Fruit fly (Drosophila melanogaster) whole organism: ENCODE data around the gene CG13306.

Source experiments
- CG8478 ChIP-seq: fragments of >200 bp; optimal IDR thresholded peaks from 2 replicates; lab custom pipeline; 2018; ENCODE audit warnings: inconsistent platforms
- Dll ChIP-seq: fragments of >200 bp; optimal IDR thresholded peaks from 2 replicates; lab custom pipeline; 2017
- EcR ChIP-seq, 2 experiments: fragments of >200 bp; optimal IDR thresholded peaks; 2 replicates each; lab custom pipeline; 2017; ENCODE audit warnings: missing biosample characterization in 2 of 2, missing genetic modification characterization in 2 of 2, missing genetic modification reagents in 2 of 2
- pan ChIP-seq: fragments of >200 bp; optimal IDR thresholded peaks from 2 replicates; lab custom pipeline; 2017
- psq ChIP-seq: fragments of >200 bp; optimal IDR thresholded peaks from 2 replicates; lab custom pipeline; 2017
- usp ChIP-seq: fragments of >200 bp; optimal IDR thresholded peaks from 2 replicates; lab custom pipeline; 2017; ENCODE audit warnings: missing biosample characterization, missing genetic modification characterization, mixed read lengths

CG13306 gene

DNA sequence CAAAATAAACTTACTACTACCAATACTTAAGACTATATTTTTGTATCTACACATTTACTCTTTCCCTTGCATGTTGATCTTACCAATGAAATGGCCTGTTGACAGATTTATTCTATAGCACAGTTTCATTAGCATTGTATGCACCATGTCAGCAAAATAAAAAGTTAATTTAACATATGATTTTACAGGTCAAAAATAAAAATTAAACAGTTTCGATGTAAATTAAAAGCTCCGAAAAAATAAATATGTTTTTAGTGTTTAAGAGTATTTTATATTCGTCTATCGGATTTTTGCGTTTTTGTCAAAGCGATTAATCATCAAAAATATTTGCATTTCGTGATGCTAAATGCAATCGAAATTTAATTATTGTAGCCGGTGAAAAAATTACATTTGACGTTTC lies 1.2 kb downstream of the CG13306 start:
- TF ChIP-seq Dll (lab: Kevin White, UChicago) = no peak
- TF ChIP-seq usp (GFP tag; lab: Kevin White, UChicago) = no peak
- no peak for TF ChIP-seq EcR (GFP tag; optimal IDR thresholded peaks at IDR 0.05; lab: Kevin White, UChicago)
- no peak for TF ChIP-seq psq (lab: Kevin White, UChicago)
- TF ChIP-seq pan (lab: Kevin White, UChicago) = no peak
- no peak for TF ChIP-seq CG8478

DNA sequence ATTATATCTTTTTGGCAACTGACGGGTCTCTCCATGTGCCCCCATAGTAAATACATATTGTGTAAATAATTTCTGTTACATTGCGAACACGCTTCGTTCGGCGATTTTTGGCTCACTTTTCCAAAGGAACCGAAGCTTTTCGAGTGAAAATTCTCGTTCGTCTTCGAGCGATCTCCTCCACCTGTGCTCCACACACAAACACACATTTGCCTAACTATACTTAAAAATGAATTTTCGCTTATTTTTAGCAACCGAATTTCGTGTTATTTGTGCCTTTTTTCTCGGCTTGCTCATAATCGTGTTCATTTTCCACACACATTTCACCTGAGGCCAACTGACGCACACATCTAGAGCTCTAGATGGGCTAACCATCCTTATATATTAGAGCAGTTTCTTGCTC lies 3.0 kb downstream of the CG13306 start:
- no peak for TF ChIP-seq Dll (lab: Kevin White, UChicago)

DNA sequence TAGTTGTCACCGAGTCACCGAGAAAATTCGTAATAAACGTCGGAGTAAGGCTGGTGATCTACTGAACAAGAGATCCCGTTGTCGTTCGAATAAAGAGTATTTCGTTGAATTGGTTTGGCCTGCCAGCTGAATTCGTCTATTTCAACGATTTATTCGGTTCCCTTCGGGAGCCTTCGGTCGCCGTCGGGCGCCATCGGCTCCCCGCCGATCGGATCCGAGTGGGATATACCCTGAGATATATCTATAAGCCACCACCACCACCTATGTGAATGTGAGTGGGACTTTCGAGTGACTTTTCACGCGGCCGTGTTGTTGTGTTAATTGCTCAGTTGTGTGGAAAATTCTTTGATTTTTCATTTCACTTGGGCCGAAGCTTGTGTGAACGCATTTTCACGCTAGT lies 4.3 kb downstream of the CG13306 start, which contains the start of gene Prm:
Gene Prm (minus strand): TSS at position 101 of the 400 bp plus-strand sequence.
- no peak for TF ChIP-seq EcR (GFP tag; optimal IDR thresholded peaks at IDR 0.05; lab: Kevin White, UChicago)
- no peak for TF ChIP-seq CG8478
- no peak for TF ChIP-seq Dll (lab: Kevin White, UChicago)
- no peak for TF ChIP-seq pan (lab: Kevin White, UChicago)
- no peak for TF ChIP-seq psq (lab: Kevin White, UChicago)
- no peak for TF ChIP-seq usp (GFP tag; lab: Kevin White, UChicago)

DNA sequence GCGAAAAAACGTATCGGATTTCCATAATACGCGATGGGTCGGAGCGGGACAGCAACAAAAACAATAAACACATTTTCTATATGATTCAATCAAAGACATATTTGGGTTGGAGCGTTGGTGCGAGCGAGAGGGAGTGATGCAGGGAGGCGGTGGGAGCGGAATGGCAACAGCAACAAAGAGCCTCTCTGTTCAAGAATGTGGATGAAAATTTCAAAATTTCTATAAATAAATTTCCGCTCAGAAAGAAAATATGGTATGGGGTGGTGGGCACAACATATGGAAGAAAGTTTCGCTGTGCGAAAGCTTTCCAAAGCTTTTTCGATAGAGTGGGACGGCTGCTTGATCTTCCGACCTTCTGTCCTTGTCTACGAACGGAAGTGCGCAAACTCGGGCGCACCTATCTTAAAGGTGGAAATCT lies 8.5 kb downstream of the CG13306 start:
- no peak for TF ChIP-seq pan (lab: Kevin White, UChicago)
- TF ChIP-seq CG8478 = no peak
- TF ChIP-seq Dll (lab: Kevin White, UChicago) = no peak
- no peak for TF ChIP-seq EcR (GFP tag; optimal IDR thresholded peaks at IDR 0.05; lab: Kevin White, UChicago)
- no peak for TF ChIP-seq usp (GFP tag; lab: Kevin White, UChicago)
- no peak for TF ChIP-seq psq (lab: Kevin White, UChicago)

DNA sequence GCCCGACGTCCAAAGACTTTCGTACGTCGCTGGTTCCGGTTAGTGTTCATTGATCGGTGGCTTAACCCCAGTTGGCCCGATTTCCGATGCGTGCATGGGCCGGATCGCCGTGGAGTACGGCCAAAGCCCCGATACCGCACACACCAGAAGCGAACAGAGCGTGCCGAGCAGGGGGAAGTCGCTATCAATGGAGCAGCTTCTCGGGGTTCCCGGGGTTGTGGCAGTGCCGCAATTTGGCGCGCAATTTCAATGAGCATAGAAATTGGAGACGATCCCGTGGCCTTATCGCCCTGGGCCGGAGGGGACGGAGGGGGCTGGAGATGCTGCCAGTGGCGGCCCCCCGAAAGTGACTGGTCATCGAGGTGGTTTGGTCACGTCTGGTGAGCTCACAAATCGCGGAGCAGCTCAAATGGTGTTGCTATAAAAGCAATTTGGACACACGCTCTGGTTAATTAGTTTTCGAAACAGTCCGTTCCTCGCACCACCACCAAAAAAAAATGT lies 18.0 kb downstream of the CG13306 start, which contains the start of gene Cp16:
Gene Cp16 (plus strand): TSS at position 451 of the 501 bp plus-strand sequence.
- TF ChIP-seq usp (GFP tag; lab: Kevin White, UChicago) = no peak
- no peak for TF ChIP-seq pan (lab: Kevin White, UChicago)
- no peak for TF ChIP-seq EcR (GFP tag; optimal IDR thresholded peaks at IDR 0.05; lab: Kevin White, UChicago)
- TF ChIP-seq psq (lab: Kevin White, UChicago) = no peak
- no peak for TF ChIP-seq Dll (lab: Kevin White, UChicago)
- TF ChIP-seq CG8478 = no peak

DNA sequence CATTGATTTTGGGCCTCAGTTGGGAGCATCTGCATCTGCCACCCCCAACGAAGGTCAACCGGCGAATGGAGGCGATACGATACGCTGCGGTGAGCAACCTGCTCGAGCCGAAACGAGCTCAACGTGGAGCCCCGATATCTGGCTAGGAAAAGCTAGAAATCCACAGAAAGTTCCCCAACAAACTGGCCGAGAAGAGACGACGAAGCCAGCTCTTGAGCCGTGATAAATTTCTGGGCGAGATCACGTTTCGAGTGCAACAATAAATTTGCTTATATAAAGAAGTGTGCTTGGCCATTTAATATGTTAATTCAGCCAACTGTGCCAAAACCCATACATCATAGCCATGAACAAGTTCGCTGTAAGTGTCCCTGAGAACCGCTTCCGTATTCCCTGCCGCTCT lies 20.0 kb downstream of the CG13306 start, which contains the start of gene Cp19:
Gene Cp19 (plus strand): TSS at position 301 of the 400 bp plus-strand sequence.
- TF ChIP-seq CG8478 = no peak
- TF ChIP-seq usp (GFP tag; lab: Kevin White, UChicago) = no peak
- no peak for TF ChIP-seq EcR (GFP tag; optimal IDR thresholded peaks at IDR 0.05; lab: Kevin White, UChicago)
- no peak for TF ChIP-seq Dll (lab: Kevin White, UChicago)
- TF ChIP-seq psq (lab: Kevin White, UChicago) = no peak
- no peak for TF ChIP-seq pan (lab: Kevin White, UChicago)

DNA sequence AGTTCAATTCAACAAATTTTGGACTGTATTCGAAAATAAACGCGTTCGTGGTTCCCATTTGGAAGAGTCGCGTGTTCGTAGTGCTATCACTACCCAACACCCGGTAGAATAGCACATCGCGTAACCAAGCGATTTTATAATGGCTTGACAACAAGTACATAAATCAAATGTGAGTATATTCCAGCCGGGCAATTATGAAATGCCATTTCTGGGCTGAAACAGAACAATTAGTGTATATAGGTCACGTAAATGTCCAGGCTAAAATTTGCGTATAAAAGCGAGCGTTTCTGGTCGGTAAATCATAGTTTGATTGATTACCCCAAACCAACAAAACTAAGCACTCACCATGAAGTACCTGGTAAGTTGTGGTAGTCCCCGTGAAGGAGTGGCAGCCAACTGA lies 21.3 kb downstream of the CG13306 start, which contains the start of gene Cp15:
Gene Cp15 (plus strand): TSS at position 301 of the 400 bp plus-strand sequence.
- TF ChIP-seq CG8478 = no peak
- TF ChIP-seq Dll (lab: Kevin White, UChicago) = no peak
- TF ChIP-seq EcR (GFP tag; optimal IDR thresholded peaks at IDR 0.05; lab: Kevin White, UChicago) = no peak
- TF ChIP-seq usp (GFP tag; lab: Kevin White, UChicago) = no peak
- no peak for TF ChIP-seq psq (lab: Kevin White, UChicago)
- TF ChIP-seq pan (lab: Kevin White, UChicago) = no peak

DNA sequence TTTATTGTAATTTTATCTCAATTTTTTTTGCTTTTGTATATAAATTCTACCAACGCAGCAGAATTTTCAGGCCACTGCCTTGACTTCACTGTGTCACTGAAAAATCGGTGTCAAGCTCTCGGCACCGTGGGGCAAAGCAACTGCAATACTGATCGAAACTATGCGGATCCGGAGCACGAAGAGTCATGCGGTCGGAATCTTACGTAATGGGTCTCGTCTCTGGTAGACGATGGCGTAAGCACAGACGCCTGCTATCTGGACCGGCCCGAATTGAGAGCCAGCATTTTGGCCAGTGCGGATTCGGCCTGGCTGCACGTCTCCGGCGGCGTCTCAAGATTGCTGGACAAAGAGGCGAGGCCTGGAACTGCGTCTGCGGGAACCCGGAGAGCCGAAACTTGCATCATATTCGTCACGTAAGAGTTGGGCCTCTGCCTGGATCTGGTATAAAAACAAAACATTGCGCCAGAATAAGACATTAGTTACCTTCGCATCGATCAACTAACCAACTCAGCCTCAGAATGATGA lies 23.1 kb downstream of the CG13306 start, which contains the start of gene Cp18:
Gene Cp18 (plus strand): TSS at position 475 of the 525 bp plus-strand sequence.
- TF ChIP-seq pan (lab: Kevin White, UChicago) (no peak), CG8478 (no peak), usp (GFP tag; lab: Kevin White, UChicago) (no peak), psq (lab: Kevin White, UChicago) (no peak), Dll (lab: Kevin White, UChicago) (no peak)

DNA sequence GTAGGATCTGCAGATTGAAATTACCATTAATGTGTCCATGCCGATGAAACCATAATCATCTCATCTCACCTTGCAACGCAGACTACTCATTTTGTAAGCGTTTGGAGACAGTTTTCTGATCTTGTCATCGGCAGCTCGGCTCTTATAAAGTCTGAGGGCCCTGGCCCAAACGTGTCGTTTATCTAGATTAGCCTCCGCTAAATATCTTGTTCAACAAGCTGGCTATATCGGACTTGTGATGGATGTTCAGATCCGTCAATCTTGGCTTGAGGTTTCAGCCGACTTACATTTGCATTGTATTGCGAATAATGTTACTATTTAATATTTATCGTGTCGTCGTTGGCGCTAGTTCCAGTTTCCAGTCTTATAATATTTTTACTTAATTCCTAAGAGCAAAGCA lies 23.9 kb downstream of the CG13306 start, which contains the start of gene CG43965:
Gene CG43965 (minus strand): TSS at position 101 of the 400 bp plus-strand sequence.
- no peak for TF ChIP-seq Dll (lab: Kevin White, UChicago)
- no peak for TF ChIP-seq psq (lab: Kevin White, UChicago)
- no peak for TF ChIP-seq pan (lab: Kevin White, UChicago)
- no peak for TF ChIP-seq CG8478
- no peak for TF ChIP-seq usp (GFP tag; lab: Kevin White, UChicago)
- no peak for TF ChIP-seq EcR (GFP tag; optimal IDR thresholded peaks at IDR 0.05; lab: Kevin White, UChicago)

DNA sequence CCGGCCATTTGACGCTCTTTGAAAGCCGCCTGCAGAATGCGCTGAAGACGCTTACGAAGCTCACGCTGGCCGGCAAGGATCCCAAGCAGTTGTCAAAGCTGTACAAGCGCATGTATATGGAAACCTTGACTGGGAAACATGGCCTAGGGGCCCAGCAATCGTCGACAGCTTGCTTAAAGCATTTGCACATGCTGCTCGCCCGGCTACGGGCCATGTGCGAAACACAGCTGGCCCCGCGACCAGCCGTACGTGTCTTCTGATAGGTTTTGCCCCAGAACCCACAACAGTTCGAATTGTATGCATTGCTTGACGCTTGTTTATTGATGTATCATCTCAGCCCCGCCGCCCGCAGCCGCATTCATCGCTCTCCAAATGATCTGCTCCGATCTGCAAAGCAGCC lies 24.3 kb downstream of the CG13306 start:
- TF ChIP-seq CG8478 (no peak), Dll (lab: Kevin White, UChicago) (no peak), pan (lab: Kevin White, UChicago) (no peak), usp (GFP tag; lab: Kevin White, UChicago) (no peak), EcR (GFP tag; optimal IDR thresholded peaks at IDR 0.05; lab: Kevin White, UChicago) (no peak)

DNA sequence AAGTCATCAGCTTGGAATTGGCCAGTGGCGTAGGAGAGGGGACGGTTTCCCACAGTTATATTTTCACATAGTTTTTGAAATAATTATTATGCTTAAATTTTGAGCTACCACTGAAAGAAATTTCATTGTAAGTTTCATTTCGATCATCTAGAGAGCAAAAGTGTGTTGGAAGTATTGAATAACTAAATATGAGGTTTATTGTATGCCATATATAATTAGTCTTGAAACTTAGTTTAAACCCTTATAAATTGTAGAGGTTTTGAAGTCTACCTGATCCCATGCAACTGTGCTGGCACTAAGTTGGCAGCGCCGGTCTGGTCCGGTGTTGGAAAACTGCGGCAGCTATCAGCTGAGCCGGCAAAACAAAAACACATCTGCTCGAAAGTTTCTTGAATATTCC lies 28.4 kb downstream of the CG13306 start, which contains the start of the genes CG32022 and CG6511:
Gene CG32022 (minus strand): TSS at position 128 of the 400 bp plus-strand sequence.
Gene CG6511 (plus strand): TSS at position 180 of the 400 bp plus-strand sequence.
- TF ChIP-seq pan (lab: Kevin White, UChicago) (no peak), CG8478 (no peak), EcR (GFP tag; optimal IDR thresholded peaks at IDR 0.05; lab: Kevin White, UChicago) (no peak), usp (GFP tag; lab: Kevin White, UChicago) (no peak)
